Fruit fly (Drosophila melanogaster): ENCODE data around the gene sordd2.

Gene sordd2

DNA sequence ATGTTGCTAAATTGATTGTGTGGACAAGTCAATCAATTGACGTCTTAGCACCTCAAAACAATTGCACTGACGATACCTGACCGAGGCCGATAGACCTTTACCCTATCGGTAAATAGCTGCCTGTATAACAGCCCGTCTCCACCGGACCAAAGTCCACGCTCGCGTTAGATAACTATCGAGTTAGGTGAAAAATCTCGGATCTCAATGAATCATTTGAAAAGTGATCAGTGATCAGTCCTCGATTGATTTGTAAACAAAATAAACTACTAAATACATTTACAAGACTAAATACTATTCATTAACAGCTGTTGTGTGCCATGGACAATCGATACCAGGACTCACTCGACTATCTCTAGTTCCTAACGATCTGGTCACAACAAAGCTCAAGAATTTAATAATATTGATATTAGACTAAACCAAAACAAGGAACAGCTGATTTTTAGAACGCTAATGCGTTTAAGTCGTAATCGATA lies at the start of gene sordd2, which contains the start of gene CG15602:
sordd2 (minus strand) TSS at position 78 of the 473 bp plus-strand sequence.
CG15602 (plus strand) TSS at position 342 of the 473 bp plus-strand sequence.
- peak; percentile 52; the same call in 2 of the 3 replicates for TF ChIP-seq CG4496 (GFP tag; IDR thresholded peaks at IDR 0.05)

DNA sequence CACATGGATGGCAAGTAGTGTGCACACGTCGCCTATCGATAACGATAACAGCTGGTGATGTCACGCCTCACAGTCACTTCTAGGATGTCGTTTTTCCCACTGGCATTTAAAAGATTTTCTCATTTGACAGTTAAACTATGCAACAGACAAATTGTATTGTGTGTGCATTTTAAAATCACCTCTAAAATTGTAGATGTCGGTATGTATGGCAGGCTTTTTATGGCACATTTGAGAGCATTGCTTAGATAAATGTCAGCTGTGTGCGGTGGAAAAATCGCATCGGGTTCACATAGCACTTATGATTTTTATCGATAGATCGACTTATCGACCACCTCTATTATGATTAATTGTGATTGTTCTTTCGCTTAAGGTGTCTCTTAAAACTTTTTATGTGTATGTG lies 45.2 kb upstream of the sordd2 start, which contains the start of the genes ArgRS and CG8578:
ArgRS (minus strand) TSS at position 7 of the 400 bp plus-strand sequence.
CG8578 (plus strand) TSS at position 338 of the 400 bp plus-strand sequence.
- TF ChIP-seq Snoo (tag; optimal IDR thresholded peaks at IDR 0.05) (peak; percentile 60), rn (GFP tag; IDR thresholded peaks at IDR 0.05) (peak; percentile 55), CG32121 (GFP tag; IDR thresholded peaks at IDR 0.05) (peak; percentile 47; the same call in 1 of the 2 replicates), Pif1B (GFP tag; optimal IDR thresholded peaks at IDR 0.05) (peak; percentile 52), CG9948 (tag; optimal IDR thresholded peaks at IDR 0.05) (peak; percentile 3), gl (tag; optimal IDR thresholded peaks at IDR 0.05) (no peak), EcR (GFP tag; optimal IDR thresholded peaks at IDR 0.05) (no peak), CG15710 (tag; optimal IDR thresholded peaks at IDR 0.05) (peak; percentile 22), CG4496 (GFP tag; IDR thresholded peaks at IDR 0.05) (peak; percentile 82), CG12605 (GFP tag; IDR thresholded peaks at IDR 0.05) (no peak)

DNA sequence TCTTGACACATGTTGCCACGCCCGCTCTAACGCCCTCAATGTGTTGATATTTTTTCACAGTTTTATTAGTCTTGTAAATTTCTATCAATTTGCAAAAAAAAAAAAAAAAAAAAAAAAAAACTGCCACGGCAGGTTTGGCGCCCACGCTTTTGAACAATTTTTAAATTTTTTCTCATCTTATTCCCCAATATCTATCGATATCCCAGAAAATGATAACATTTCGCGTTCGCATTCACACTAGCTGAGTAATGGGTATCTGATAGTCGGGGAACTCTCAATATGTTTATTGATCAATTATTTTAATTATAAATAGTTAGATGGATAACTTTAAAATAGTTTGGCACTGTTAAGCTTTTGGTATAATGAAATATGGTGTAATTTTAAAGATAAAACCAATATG lies 42.4 kb upstream of the sordd2 start:
- TF ChIP-seq CG14655 (GFP tag; optimal IDR thresholded peaks at IDR 0.05), result no peak
- TF ChIP-seq CG13204 (GFP tag; optimal IDR thresholded peaks at IDR 0.05), result no peak
- no peak for TF ChIP-seq Pif1A (GFP tag; optimal IDR thresholded peaks at IDR 0.05)
- TF ChIP-seq Pif1B (GFP tag; optimal IDR thresholded peaks at IDR 0.05), result no peak
- TF ChIP-seq EcR (GFP tag; optimal IDR thresholded peaks at IDR 0.05), result no peak
- no peak for TF ChIP-seq D1 (tag; optimal IDR thresholded peaks at IDR 0.05)
- TF ChIP-seq rn (GFP tag; IDR thresholded peaks at IDR 0.05), result no peak

DNA sequence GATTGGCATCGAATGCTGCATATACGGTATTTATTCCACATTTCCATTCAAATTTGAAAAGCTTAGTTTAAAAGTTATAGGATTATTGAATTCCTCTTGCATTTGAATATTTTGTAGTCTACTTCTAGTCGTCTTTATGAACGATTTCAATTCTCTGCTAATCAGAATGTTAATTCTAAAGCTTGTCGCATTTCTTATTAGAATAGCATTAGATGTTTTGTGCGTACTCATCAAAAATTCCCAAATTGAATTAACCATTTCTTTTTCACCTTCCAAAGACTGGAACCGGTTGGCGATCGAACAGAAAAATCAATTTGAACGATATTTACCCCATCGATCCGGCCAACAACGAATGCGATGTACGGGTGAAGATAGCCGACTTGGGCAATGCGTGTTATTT lies 41.0 kb upstream of the sordd2 start:
- TF ChIP-seq Ets98B (GFP tag; IDR thresholded peaks at IDR 0.05), result no peak
- no peak for TF ChIP-seq gl (tag; optimal IDR thresholded peaks at IDR 0.05)
- no peak for TF ChIP-seq fd96Ca (GFP tag; IDR thresholded peaks at IDR 0.05)
- no peak for TF ChIP-seq Snoo (tag; optimal IDR thresholded peaks at IDR 0.05)
- TF ChIP-seq rn (GFP tag; IDR thresholded peaks at IDR 0.05), result no peak
- TF ChIP-seq CG12605 (GFP tag; IDR thresholded peaks at IDR 0.05), result no peak
- no peak for TF ChIP-seq CG8301 (tag; optimal IDR thresholded peaks at IDR 0.05)
- TF ChIP-seq CG9948 (tag; optimal IDR thresholded peaks at IDR 0.05), result no peak
- no peak for TF ChIP-seq CG15710 (tag; optimal IDR thresholded peaks at IDR 0.05)
- no peak for TF ChIP-seq CG10348 (GFP tag; IDR thresholded peaks at IDR 0.05)
- no peak for TF ChIP-seq Pif1A (GFP tag; optimal IDR thresholded peaks at IDR 0.05)
- no peak for TF ChIP-seq CG8159 (tag; optimal IDR thresholded peaks at IDR 0.05)
- TF ChIP-seq D1 (tag; optimal IDR thresholded peaks at IDR 0.05), result no peak
- TF ChIP-seq CG17806 (tag; optimal IDR thresholded peaks at IDR 0.05), result no peak
- TF ChIP-seq CG34367 (tag; optimal IDR thresholded peaks at IDR 0.05), result no peak
- no peak for TF ChIP-seq CG13204 (GFP tag; optimal IDR thresholded peaks at IDR 0.05)
- no peak for TF ChIP-seq EcR (GFP tag; optimal IDR thresholded peaks at IDR 0.05)
- no peak for TF ChIP-seq CG4496 (GFP tag; IDR thresholded peaks at IDR 0.05)

DNA sequence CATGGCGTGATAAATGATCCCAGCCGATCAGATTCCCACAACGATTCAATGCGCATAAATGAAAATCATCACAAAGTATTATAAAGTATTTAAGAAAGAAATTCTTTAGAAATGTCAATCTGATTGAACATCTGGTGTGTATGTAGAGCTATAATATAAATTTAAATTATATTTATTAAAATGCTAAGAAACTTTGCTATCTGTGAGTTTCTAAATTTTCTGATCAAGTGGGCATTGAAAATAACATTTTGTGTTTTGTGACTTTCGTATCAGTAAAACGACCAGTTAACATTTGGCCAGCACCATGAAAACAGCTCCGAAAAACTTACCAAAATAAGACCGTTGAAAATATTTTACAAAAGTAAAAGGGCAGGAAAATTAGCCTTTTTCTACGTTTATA lies 38.6 kb upstream of the sordd2 start, which contains the start of gene CG8565:
CG8565 (plus strand) TSS at position 301 of the 400 bp plus-strand sequence.
- TF ChIP-seq CG34367 (tag; optimal IDR thresholded peaks at IDR 0.05) (no peak), D1 (tag; optimal IDR thresholded peaks at IDR 0.05) (no peak)

DNA sequence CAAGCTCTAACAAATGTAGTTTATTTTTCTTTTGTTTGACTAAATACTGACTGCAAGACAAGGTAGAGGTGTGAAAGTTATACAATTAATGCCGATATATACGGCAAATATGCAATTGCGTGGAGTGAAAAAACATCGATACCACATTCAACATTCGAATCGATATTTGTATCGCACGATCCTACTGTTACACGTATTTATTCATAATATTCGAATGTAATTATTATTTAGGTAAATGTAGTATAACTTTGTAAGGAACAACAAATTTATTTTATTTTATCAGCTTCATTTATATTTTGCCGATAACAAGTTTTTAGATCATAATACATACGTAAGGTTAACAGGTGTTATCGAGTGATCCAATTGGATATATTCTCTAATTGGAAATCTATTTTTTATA lies 36.4 kb upstream of the sordd2 start, which contains the start of gene Chc:
Chc (minus strand) TSS at position 98 of the 400 bp plus-strand sequence.
- TF ChIP-seq Ets98B (GFP tag; IDR thresholded peaks at IDR 0.05) (peak; percentile 30; the same call in 1 of the 2 replicates), CG14655 (GFP tag; optimal IDR thresholded peaks at IDR 0.05) (no peak), D1 (tag; optimal IDR thresholded peaks at IDR 0.05) (peak; percentile 54)

DNA sequence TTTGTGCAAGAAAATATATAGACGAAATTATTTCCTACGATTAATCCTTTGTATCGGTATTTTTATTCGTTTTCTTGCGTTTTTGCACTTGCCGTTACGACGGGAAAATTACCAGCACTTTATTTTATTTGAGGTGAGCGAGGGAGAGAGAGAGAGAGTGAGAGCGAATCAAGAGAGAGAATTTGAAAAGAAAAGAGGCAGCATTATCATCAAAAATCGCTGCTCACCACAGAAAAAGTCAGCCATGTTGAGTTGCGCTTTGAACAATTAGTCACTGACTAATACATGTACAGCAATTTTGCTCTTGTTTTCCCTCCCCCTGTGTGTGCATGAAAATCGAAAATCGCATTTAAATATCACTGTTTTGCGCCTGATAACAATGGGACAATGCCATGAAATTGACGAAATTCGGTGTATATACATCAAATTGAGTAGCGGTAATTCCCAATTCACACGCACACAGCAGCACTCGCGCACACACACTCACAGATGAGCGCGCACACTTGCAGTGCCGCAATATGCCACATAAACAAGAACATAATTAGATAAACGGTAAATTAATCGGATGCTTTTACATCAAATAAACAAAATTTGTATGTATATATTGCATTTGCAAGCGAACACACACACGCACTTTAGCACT lies 35.8 kb upstream of the sordd2 start:
- TF ChIP-seq CG4496 (GFP tag; IDR thresholded peaks at IDR 0.05) (0 out of 3 replicates have a peak, but pooled peaks have one; percentile 13), CG8301 (tag; optimal IDR thresholded peaks at IDR 0.05) (no peak), CG8159 (tag; optimal IDR thresholded peaks at IDR 0.05) (no peak), Ets98B (GFP tag; IDR thresholded peaks at IDR 0.05) (peak; percentile 48; the same call in 1 of the 2 replicates), Snoo (tag; optimal IDR thresholded peaks at IDR 0.05) (no peak), gl (tag; optimal IDR thresholded peaks at IDR 0.05) (peak; percentile 1), CG12605 (GFP tag; IDR thresholded peaks at IDR 0.05) (peak; percentile 58; the same call in 1 of the 2 replicates)

Data from whole organism, pupa.